Fruit fly (Drosophila melanogaster) Kc167 (cell line): ENCODE measurements around the gene Sry-beta.

Experiments
- Sin3A ChIP-seq: fragments of >200 bp; optimal IDR thresholded peaks from 2 replicates; lab custom pipeline; 2018; ENCODE audit warnings: missing external identifiers
- h ChIP-seq: fragments of >200 bp; optimal IDR thresholded peaks from 3 replicates; lab custom pipeline; 2018; ENCODE audit warnings: missing external identifiers
- insv ChIP-seq: fragments of >200 bp; optimal IDR thresholded peaks from 3 replicates; lab custom pipeline; 2018; ENCODE audit warnings: missing external identifiers
- psq ChIP-seq: fragments of >200 bp; optimal IDR thresholded peaks from 2 replicates; lab custom pipeline; 2017; ENCODE audit warnings: missing external identifiers

DNA sequence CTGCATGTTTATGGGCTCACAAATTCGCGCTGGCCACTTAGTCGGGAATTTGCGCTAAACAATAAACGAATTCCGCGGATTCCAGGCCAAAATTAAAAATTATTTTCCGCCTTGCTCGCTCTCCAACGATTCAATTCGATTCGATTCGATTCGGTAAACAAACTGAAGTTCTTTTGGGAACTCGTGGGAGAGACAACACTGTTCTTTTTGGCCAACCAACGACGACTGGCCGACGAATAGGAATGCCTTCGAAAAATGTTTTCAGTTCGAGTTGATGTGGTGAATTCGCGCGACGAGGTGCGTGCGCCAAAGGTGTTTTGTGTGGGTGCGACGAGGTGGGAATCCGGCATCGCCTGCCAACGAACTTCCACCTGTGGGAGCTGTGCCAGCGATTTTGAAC is 12.4 kb downstream of the Sry-beta start, which contains the start of gene CG15528:
- no peak for TF ChIP-seq psq (lab: Kevin White, UChicago)
- TF ChIP-seq h (lab: Kevin White, UChicago), result no peak
- TF ChIP-seq Sin3A (lab: Kevin White, UChicago), result no peak
- no peak for TF ChIP-seq insv (lab: Kevin White, UChicago)
